Fruit fly (Drosophila melanogaster): Measurements from ENCODE around the gene ND-42.

DNA sequence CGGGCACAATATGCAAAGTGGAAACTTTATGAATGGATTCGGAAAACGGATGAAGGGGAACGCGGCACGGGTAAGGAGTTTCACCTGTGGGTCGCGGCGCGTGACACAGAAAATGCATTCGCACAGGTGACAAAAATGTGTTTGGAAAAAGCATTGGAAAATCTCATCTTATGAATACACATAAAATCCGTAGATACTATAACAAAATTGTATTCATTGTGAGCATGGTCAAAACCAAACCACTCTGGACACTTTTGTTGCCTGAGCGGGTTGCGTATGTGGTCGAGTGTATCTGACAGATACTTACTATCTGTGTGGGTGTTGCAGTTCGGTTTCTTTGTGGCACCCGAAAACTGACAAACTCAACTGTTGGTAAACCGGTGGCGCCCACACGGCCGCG, 12.0 kb downstream of the ND-42 start:
- TF ChIP-seq psq (optimal IDR thresholded peaks at IDR 0.05) (no peak), Sin3A (optimal IDR thresholded peaks at IDR 0.05) (no peak), ttk (optimal IDR thresholded peaks at IDR 0.05) (no peak), h (optimal IDR thresholded peaks at IDR 0.05) (no peak), Myc (optimal IDR thresholded peaks at IDR 0.05) (no peak), insv (optimal IDR thresholded peaks at IDR 0.05) (no peak)
